Worm (Caenorhabditis elegans) whole organism, young adult: ENCODE data around the gene eat-2.
"Not testable (repeated sequence)": the region's sequence is repeated elsewhere in the genome, so short reads cannot be mapped to it uniquely, and the experiment has no call there.

Source experiments
- B0019.2 ChIP-seq: fragments of 200-800 bp; sonication (Bioruptor generic); conservative IDR thresholded peaks from 2 replicates; pipeline ENCODE4 v1.3.6; 2022; ENCODE audit warnings: missing genetic modification reagents, missing genetic modification characterization, missing compliant biosample characterization
- C06A6.2 ChIP-seq: fragments of 200-800 bp; sonication (Bioruptor generic); conservative IDR thresholded peaks from 2 replicates; pipeline ENCODE4 v1.3.6; 2022; ENCODE audit warnings: missing genetic modification characterization, missing compliant biosample characterization
- D2030.7 ChIP-seq: fragments of 200-800 bp; sonication (Bioruptor generic); IDR thresholded peaks from 2 replicates; pipeline ENCODE4 v1.3.6; 2022; ENCODE audit warnings: missing genetic modification reagents, missing genetic modification characterization, missing compliant biosample characterization
- F33H1.4 ChIP-seq: fragments of 200-800 bp; sonication (Bioruptor generic); IDR thresholded peaks from 2 replicates; pipeline ENCODE4 v1.3.6; 2022; ENCODE audit warnings: missing genetic modification reagents, missing genetic modification characterization, missing compliant biosample characterization
- F49E8.2 ChIP-seq: sonication (generic microtip); optimal IDR thresholded peaks from 3 replicates; lab custom pipeline; 2017; ENCODE audit warnings: missing genetic modification characterization, mild to moderate bottlenecking, missing compliant biosample characterization, antibody characterized with exemption, moderate library complexity; ENCODE audit not compliant: insufficient read depth
- K11D2.4 ChIP-seq: fragments of 200-800 bp; sonication (Bioruptor generic); IDR thresholded peaks from 2 replicates; pipeline ENCODE4 v1.3.6; 2022; ENCODE audit warnings: missing genetic modification reagents, missing genetic modification characterization, missing compliant biosample characterization
- Y53G8AR.9 ChIP-seq: fragments of 200-800 bp; sonication (Bioruptor generic); conservative IDR thresholded peaks from 2 replicates; pipeline ENCODE4 v1.3.6; 2022; ENCODE audit warnings: missing genetic modification reagents, missing genetic modification characterization, missing compliant biosample characterization
- Y56A3A.18 ChIP-seq: fragments of 200-800 bp; sonication (Bioruptor generic); IDR thresholded peaks from 2 replicates; pipeline ENCODE4 v1.3.6; 2022; ENCODE audit warnings: missing genetic modification reagents, missing genetic modification characterization, missing compliant biosample characterization
- Y95B8A.8 ChIP-seq: fragments of 200-800 bp; sonication (Bioruptor generic); IDR thresholded peaks from 2 replicates; pipeline ENCODE4 v1.3.6; 2022; ENCODE audit warnings: missing genetic modification reagents, missing genetic modification characterization, missing compliant biosample characterization
- athp-1 ChIP-seq: sonication (generic microtip); optimal IDR thresholded peaks from 2 replicates; lab custom pipeline; 2017; ENCODE audit warnings: mild to moderate bottlenecking, missing genetic modification characterization, missing compliant biosample characterization
- attf-3 ChIP-seq: fragments of 200-800 bp; sonication (Bioruptor generic); conservative IDR thresholded peaks from 2 replicates; pipeline ENCODE4 v1.3.6; 2022; ENCODE audit warnings: missing genetic modification reagents, missing genetic modification characterization, missing compliant biosample characterization
- attf-5 ChIP-seq: fragments of 200-800 bp; sonication (Bioruptor generic); optimal IDR thresholded peaks from 2 replicates; lab custom pipeline; 2018; ENCODE audit warnings: mild to moderate bottlenecking, missing genetic modification characterization, missing compliant biosample characterization
- bed-2 ChIP-seq: fragments of 200-800 bp; sonication (Bioruptor generic); IDR thresholded peaks from 2 replicates; pipeline ENCODE4 v1.3.6; 2022; ENCODE audit warnings: missing genetic modification reagents, missing genetic modification characterization, missing compliant biosample characterization
- cebp-1 ChIP-seq, 2 experiments: fragments of 200-800 bp in 1 of 2; sonication (Bioruptor generic) in 1 of 2; sonication (generic microtip) in 1 of 2; IDR thresholded peaks in 1 of 2; optimal IDR thresholded peaks in 1 of 2; 2 replicates each; pipeline versions ENCODE4 v1.3.6 to Lab custom; 2017 to 2022; ENCODE audit warnings: missing compliant biosample characterization in 2 of 2, missing genetic modification characterization in 2 of 2, mild to moderate bottlenecking in 1 of 2, missing genetic modification reagents in 1 of 2, moderate library complexity in 1 of 2
- ceh-100 ChIP-seq: fragments of 200-800 bp; sonication (Bioruptor generic); IDR thresholded peaks from 2 replicates; pipeline ENCODE4 v1.3.6; 2022; ENCODE audit warnings: missing genetic modification reagents, missing genetic modification characterization, missing compliant biosample characterization
- dox-1 ChIP-seq: fragments of 200-800 bp; sonication (Bioruptor generic); IDR thresholded peaks from 2 replicates; pipeline ENCODE4 v1.3.6; 2022; ENCODE audit warnings: missing genetic modification reagents, missing genetic modification characterization, missing compliant biosample characterization
- egl-44 ChIP-seq: fragments of 200-800 bp; sonication (Bioruptor generic); IDR thresholded peaks from 2 replicates; pipeline ENCODE4 v1.3.6; 2022; ENCODE audit warnings: missing genetic modification reagents, missing genetic modification characterization, missing compliant biosample characterization
- egrh-3 ChIP-seq: fragments of 200-800 bp; sonication (Bioruptor generic); IDR thresholded peaks from 2 replicates; pipeline ENCODE4 v1.3.6; 2022; ENCODE audit warnings: missing genetic modification reagents, missing genetic modification characterization, missing compliant biosample characterization
- ekl-4 ChIP-seq: fragments of 200-800 bp; sonication (Bioruptor generic); IDR thresholded peaks from 2 replicates; pipeline ENCODE4 v1.3.6; 2022; ENCODE audit warnings: missing genetic modification reagents, missing genetic modification characterization, missing compliant biosample characterization
- hmg-1.2 ChIP-seq: fragments of 200-800 bp; sonication (Bioruptor generic); IDR thresholded peaks from 2 replicates; pipeline ENCODE4 v1.3.6; 2022; ENCODE audit warnings: missing genetic modification reagents, missing genetic modification characterization, missing compliant biosample characterization
- hsf-1 ChIP-seq: fragments of 200-800 bp; sonication (Bioruptor generic); IDR thresholded peaks from 2 replicates; pipeline ENCODE4 v1.3.6; 2022; ENCODE audit warnings: missing genetic modification reagents, missing genetic modification characterization, missing compliant biosample characterization
- lin-35 ChIP-seq, 3 experiments: fragments of 150-350 bp in 2 of 3; sonication (generic microtip) in 1 of 3; optimal IDR thresholded peaks; 2 replicates each; lab custom pipeline; 2014 to 2018; ENCODE audit warnings: missing biosample characterization in 3 of 3, missing genetic modification characterization in 3 of 3, missing genetic modification reagents in 3 of 3
- lin-40 ChIP-seq: sonication (generic microtip); optimal IDR thresholded peaks from 2 replicates; lab custom pipeline; 2016; ENCODE audit warnings: missing genetic modification characterization, mild to moderate bottlenecking, missing compliant biosample characterization, missing genotype, missing genetic modification reagents
- lir-1 ChIP-seq: fragments of 200-800 bp; sonication (Bioruptor generic); conservative IDR thresholded peaks from 2 replicates; pipeline ENCODE4 v1.3.6; 2022; ENCODE audit warnings: missing genetic modification reagents, missing genetic modification characterization, missing compliant biosample characterization
- madf-10 ChIP-seq: sonication (generic microtip); optimal IDR thresholded peaks from 2 replicates; lab custom pipeline; 2016; ENCODE audit warnings: mild to moderate bottlenecking, missing genetic modification characterization, missing compliant biosample characterization
- madf-3 ChIP-seq: fragments of 200-800 bp; sonication (Bioruptor generic); IDR thresholded peaks from 2 replicates; pipeline ENCODE4 v1.3.6; 2022; ENCODE audit warnings: missing genetic modification reagents, missing genetic modification characterization, missing compliant biosample characterization
- madf-6 ChIP-seq: fragments of 200-800 bp; sonication (Bioruptor generic); IDR thresholded peaks from 2 replicates; pipeline ENCODE4 v1.3.6; 2022; ENCODE audit warnings: missing genetic modification reagents, missing genetic modification characterization, missing compliant biosample characterization
- mcd-1 ChIP-seq: fragments of 200-800 bp; sonication (Bioruptor generic); IDR thresholded peaks from 2 replicates; pipeline ENCODE4 v1.3.6; 2022; ENCODE audit warnings: missing genetic modification reagents, missing genetic modification characterization, missing compliant biosample characterization
- nfyb-1 ChIP-seq: fragments of 200-800 bp; sonication (Bioruptor generic); IDR thresholded peaks from 2 replicates; pipeline ENCODE4 v1.3.6; 2022; ENCODE audit warnings: missing genetic modification reagents, missing genetic modification characterization, missing compliant biosample characterization
- nhr-80 ChIP-seq: sonication (generic microtip); optimal IDR thresholded peaks from 2 replicates; lab custom pipeline; 2016; ENCODE audit warnings: missing genetic modification characterization, missing compliant biosample characterization
- pbrm-1 ChIP-seq: fragments of 200-800 bp; sonication (Bioruptor generic); IDR thresholded peaks from 2 replicates; pipeline ENCODE4 v1.3.6; 2022; ENCODE audit warnings: missing genetic modification reagents, missing genetic modification characterization, missing compliant biosample characterization
- rcor-1 ChIP-seq: fragments of 200-800 bp; sonication (Bioruptor generic); IDR thresholded peaks from 2 replicates; pipeline ENCODE4 v1.3.6; 2022; ENCODE audit warnings: missing genetic modification reagents, missing genetic modification characterization, missing compliant biosample characterization
- rpc-1 ChIP-seq, 2 experiments: fragments of 150-350 bp in 1 of 2; sonication (generic microtip) in 1 of 2; optimal IDR thresholded peaks; 2 replicates each; lab custom pipeline; 2014 to 2018; ENCODE audit warnings: missing biosample characterization in 1 of 2, missing genetic modification characterization in 1 of 2, missing genetic modification reagents in 1 of 2, missing genotype in 1 of 2
- snpc-4 ChIP-seq, 5 experiments: fragments of 150-350 bp in 1 of 5; sonication (generic microtip) in 4 of 5; optimal IDR thresholded peaks; 2 replicates each; lab custom pipeline; 2014 to 2018; ENCODE audit warnings: missing genetic modification characterization in 5 of 5, missing biosample characterization in 3 of 5, antibody characterized with exemption in 2 of 5, mild to moderate bottlenecking in 2 of 5, missing compliant biosample characterization in 2 of 5, missing genotype in 2 of 5, moderate library complexity in 2 of 5, missing genetic modification reagents in 1 of 5
- ztf-28 ChIP-seq: fragments of 200-800 bp; sonication (Bioruptor generic); IDR thresholded peaks from 2 replicates; pipeline ENCODE4 v1.3.6; 2022; ENCODE audit warnings: missing genetic modification reagents, missing genetic modification characterization, missing compliant biosample characterization

eat-2 gene

ce11 chrII:14142098-14142554 is 29.3 kb downstream of the eat-2 start, which contains the start of gene cacn-1:
Gene cacn-1 (minus strand): TSS chrII:14142148.
- TF ChIP-seq Y53G8AR.9 (GFP tag; lab: Robert Waterston, UW) (peak; percentile 58; the same call in 1 of the 2 replicates), B0019.2 (0 out of 2 replicates have a peak, but pooled peaks have one; percentile 24), F33H1.4 (GFP tag; lab: Robert Waterston, UW) (0 out of 2 replicates have a peak, but pooled peaks have one; percentile 21), dox-1 (GFP tag; lab: Robert Waterston, UW) (peak; percentile 79), mcd-1 (GFP tag; lab: Robert Waterston, UW) (peak; percentile 90), egrh-3 (peak; percentile 55), hsf-1 (GFP tag; lab: Robert Waterston, UW) (0 out of 2 replicates have a peak, but pooled peaks have one; percentile 21), lin-35 (GFP tag; optimal IDR thresholded peaks at IDR 0.05; lab: Kevin White, UChicago) (peak in 1 of 3 experiments; percentile 24), pbrm-1 (GFP tag; lab: Robert Waterston, UW) (peak; percentile 56; the same call in 1 of the 2 replicates), cebp-1 (GFP tag; IDR thresholded peaks at IDR 0.05; lab: Robert Waterston, UW) (0 out of 2 replicates have a peak, but pooled peaks have one; percentile 50), cebp-1 (tag; optimal IDR thresholded peaks at IDR 0.05; lab: Kevin White, UChicago) (peak; percentile 73), attf-5 (GFP tag; lab: Kevin White, UChicago) (peak; percentile 37), D2030.7 (GFP tag; lab: Robert Waterston, UW) (peak; percentile 47; the same call in 1 of the 2 replicates), madf-6 (GFP tag; lab: Robert Waterston, UW) (peak; percentile 34; the same call in 1 of the 2 replicates), nhr-80 (tag; lab: Kevin White, UChicago) (peak; percentile 8), attf-3 (GFP tag; lab: Robert Waterston, UW) (peak; percentile 37; the same call in 1 of the 2 replicates), F49E8.2 (tag; lab: Kevin White, UChicago) (peak; percentile 10), madf-3 (peak; percentile 79; the same call in 1 of the 2 replicates), rpc-1 (optimal IDR thresholded peaks at IDR 0.05; lab: Kevin White, UChicago) (peak; percentile 3), lir-1 (GFP tag; lab: Robert Waterston, UW) (0 out of 2 replicates have a peak, but pooled peaks have one; percentile 14), rcor-1 (GFP tag; lab: Robert Waterston, UW) (peak; percentile 38; the same call in 1 of the 2 replicates), ceh-100 (GFP tag; lab: Robert Waterston, UW) (peak; percentile 93), athp-1 (tag; lab: Kevin White, UChicago) (peak; percentile 20), snpc-4 (tag; optimal IDR thresholded peaks at IDR 0.05; lab: Kevin White, UChicago) (peak in 2 of 4 experiments; percentile 35 to 41), ztf-28 (GFP tag; lab: Robert Waterston, UW) (peak; percentile 67; the same call in 1 of the 2 replicates), hmg-1.2 (GFP tag; lab: Robert Waterston, UW) (peak; percentile 62), bed-2 (GFP tag; lab: Robert Waterston, UW) (0 out of 2 replicates have a peak, but pooled peaks have one; percentile 30), madf-10 (tag; lab: Kevin White, UChicago) (peak; percentile 39), C06A6.2 (GFP tag; lab: Robert Waterston, UW) (peak; percentile 84), Y95B8A.8 (GFP tag; lab: Robert Waterston, UW) (peak; percentile 29; the same call in 1 of the 2 replicates), Y56A3A.18 (0 out of 2 replicates have a peak, but pooled peaks have one; percentile 46), lin-40 (tag; lab: Kevin White, UChicago) (peak; percentile 71), K11D2.4 (GFP tag; lab: Robert Waterston, UW) (peak; percentile 67), ekl-4 (GFP tag; lab: Robert Waterston, UW) (peak; percentile 69), nfyb-1 (GFP tag; lab: Robert Waterston, UW) (peak; percentile 85; the same call in 1 of the 2 replicates), egl-44 (GFP tag; lab: Robert Waterston, UW) (peak; percentile 19; the same call in 1 of the 2 replicates)
- not testable (repeated sequence) for TF ChIP-seq rpc-1 (tag; optimal IDR thresholded peaks at IDR 0.05; lab: Kevin White, UChicago); snpc-4 (GFP tag; optimal IDR thresholded peaks at IDR 0.05; lab: Kevin White, UChicago)
